Fruit fly (Drosophila melanogaster) whole organism, prepupa: ENCODE measurements around the gene Sc2.

Source experiments
- CG11762 ChIP-seq: fragments of 200-800 bp; sonication (Bioruptor generic); optimal IDR thresholded peaks from 3 replicates; lab custom pipeline; 2016; ENCODE audit warnings: missing biosample characterization, missing genetic modification characterization; ENCODE audit not compliant: insufficient read depth
- CG4318 ChIP-seq: fragments of 200-800 bp; sonication (Bioruptor generic); optimal IDR thresholded peaks from 3 replicates; lab custom pipeline; 2017; ENCODE audit warnings: missing biosample characterization, mild to moderate bottlenecking, missing genetic modification characterization
- CG6792 ChIP-seq: fragments of 200-800 bp; sonication (Bioruptor generic); optimal IDR thresholded peaks from 3 replicates; lab custom pipeline; 2016; ENCODE audit warnings: missing biosample characterization, missing genetic modification characterization
- Eip75B ChIP-seq: fragments of 200-800 bp; sonication (Bioruptor generic); optimal IDR thresholded peaks from 3 replicates; lab custom pipeline; 2016; ENCODE audit warnings: missing biosample characterization, missing genetic modification characterization
- Eip78C ChIP-seq: fragments of 200-800 bp; sonication (Bioruptor generic); peaks from one replicate; lab custom pipeline; 2016; ENCODE audit warnings: missing biosample characterization, missing genetic modification characterization
- Sox14 ChIP-seq: fragments of 200-800 bp; sonication (Bioruptor generic); optimal IDR thresholded peaks from 3 replicates; lab custom pipeline; 2016; ENCODE audit warnings: missing biosample characterization, missing genetic modification characterization
- lz ChIP-seq: fragments of 200-800 bp; sonication (Bioruptor generic); optimal IDR thresholded peaks from 3 replicates; lab custom pipeline; 2016; ENCODE audit warnings: missing biosample characterization, missing genetic modification characterization
- salr ChIP-seq, 2 experiments: fragments of 200-800 bp; sonication (Bioruptor generic); optimal IDR thresholded peaks; 3 replicates each; lab custom pipeline; 2016 to 2018; ENCODE audit warnings: missing biosample characterization in 2 of 2, missing genetic modification characterization in 2 of 2, mild to moderate bottlenecking in 1 of 2

DNA sequence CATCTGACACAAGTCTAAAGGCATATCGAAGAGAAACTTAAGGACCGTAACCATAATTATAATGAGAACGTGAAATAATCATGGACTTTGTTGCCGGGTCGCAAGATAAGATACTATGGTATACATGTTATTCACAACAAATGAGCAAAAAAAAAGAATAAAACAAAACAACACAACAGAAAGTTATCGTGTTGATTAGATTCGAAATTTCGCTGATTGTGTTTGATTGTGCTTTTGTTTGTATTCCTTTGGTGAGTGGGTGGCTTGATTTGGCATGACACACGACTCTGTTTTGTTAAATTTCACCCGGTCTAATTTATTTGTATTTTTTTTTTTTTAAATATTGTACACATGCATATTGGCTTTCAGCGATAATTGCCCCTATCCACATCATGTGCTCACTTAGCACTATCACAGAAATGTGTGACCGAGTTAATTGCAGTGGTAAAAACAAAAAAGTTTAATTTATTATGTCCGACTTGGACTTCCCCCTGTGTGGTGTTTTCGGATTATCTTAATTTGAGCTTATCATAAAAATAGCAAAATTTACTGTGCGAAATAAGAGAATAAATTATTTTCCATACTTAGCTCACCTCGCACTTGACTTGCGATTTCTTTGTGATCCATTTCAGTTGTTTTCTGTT lies 20.5 kb downstream of the Sc2 start:
- TF ChIP-seq CG4318 (GFP tag; lab: Kevin White, UChicago), result no peak
- no peak for TF ChIP-seq CG6792 (GFP tag; lab: Kevin White, UChicago)
- TF ChIP-seq CG11762 (GFP tag; lab: Kevin White, UChicago), result no peak
- TF ChIP-seq lz (GFP tag; lab: Kevin White, UChicago), result no peak
- TF ChIP-seq salr (GFP tag; optimal IDR thresholded peaks at IDR 0.05; lab: Kevin White, UChicago), result no peak
- no peak for TF ChIP-seq Eip78C (GFP tag; lab: Kevin White, UChicago)
- no peak for TF ChIP-seq Sox14
- TF ChIP-seq Eip75B (GFP tag; lab: Kevin White, UChicago), result no peak
